Worm (Caenorhabditis elegans) whole organism, mixed stage, embryonic: ENCODE data around the gene M05D6.5.

Experiments
- cnd-1 ChIP-seq: fragments of 200-800 bp; sonication (Bioruptor generic); optimal IDR thresholded peaks from 2 replicates; lab custom pipeline; 2018; ENCODE audit warnings: mild to moderate bottlenecking, missing genetic modification characterization, missing compliant biosample characterization
- lin-13 ChIP-seq: fragments of 150-350 bp; optimal IDR thresholded peaks from 2 replicates; lab custom pipeline; 2014; ENCODE audit warnings: missing biosample characterization, missing genetic modification characterization
- nhr-2 ChIP-seq: fragments of 150-350 bp; optimal IDR thresholded peaks from 2 replicates; lab custom pipeline; 2014; ENCODE audit warnings: missing biosample characterization, missing genetic modification characterization
- nhr-28 ChIP-seq: fragments of 150-350 bp; optimal IDR thresholded peaks from 2 replicates; lab custom pipeline; 2014; ENCODE audit warnings: missing biosample characterization, missing genetic modification characterization
- pha-4 ChIP-seq: fragments of 150-350 bp; optimal IDR thresholded peaks from 2 replicates; lab custom pipeline; 2018; ENCODE audit warnings: missing biosample characterization, missing genetic modification reagents, missing genetic modification characterization
- sem-2 ChIP-seq: fragments of 200-800 bp; sonication (Bioruptor generic); optimal IDR thresholded peaks from 2 replicates; lab custom pipeline; 2018; ENCODE audit warnings: mild to moderate bottlenecking, missing genetic modification characterization, missing compliant biosample characterization
- unc-39 ChIP-seq: fragments of 150-350 bp; optimal IDR thresholded peaks from 2 replicates; lab custom pipeline; 2014; ENCODE audit warnings: missing biosample characterization, missing genetic modification characterization

DNA sequence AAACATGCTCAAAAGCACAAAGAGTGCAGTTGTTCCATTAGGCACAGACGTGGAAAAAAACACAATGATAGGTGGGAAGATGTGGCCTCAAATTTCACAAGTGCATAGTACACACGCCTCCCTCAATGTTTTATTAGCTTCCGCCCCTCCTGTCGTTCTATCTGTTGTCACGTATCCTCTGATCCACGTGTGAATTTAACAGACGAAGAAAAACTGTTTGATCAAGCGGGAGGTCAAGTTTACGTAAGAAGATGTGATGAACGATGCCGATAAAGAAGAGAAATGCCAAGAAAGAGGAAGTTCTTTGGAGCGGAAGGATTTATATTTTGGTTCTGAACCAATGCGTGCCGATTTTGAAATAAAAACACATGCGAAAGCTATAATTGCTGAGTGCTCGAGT lies 31.3 kb downstream of the M05D6.5 start:
- TF ChIP-seq nhr-28 (tag; lab: Kevin White, UChicago) (no peak), sem-2 (GFP tag; lab: Kevin White, UChicago) (no peak), unc-39 (tag; lab: Kevin White, UChicago) (no peak), lin-13 (tag; lab: Kevin White, UChicago) (no peak), nhr-2 (tag; lab: Kevin White, UChicago) (no peak), pha-4 (tag; lab: Kevin White, UChicago) (no peak), cnd-1 (tag; lab: Kevin White, UChicago) (no peak)
